Worm (Caenorhabditis elegans) whole organism, early embryonic: ENCODE results near the gene cosa-1.
"Not testable (repeated sequence)": the region's sequence is repeated elsewhere in the genome, so short reads cannot be mapped to it uniquely, and the experiment has no call there.

Source experiments
- B0310.2 ChIP-seq: sonication (generic microtip); optimal IDR thresholded peaks from 2 replicates; lab custom pipeline; 2016; ENCODE audit warnings: mild to moderate bottlenecking, missing genetic modification characterization, missing compliant biosample characterization
- F13C5.2 ChIP-seq: sonication (generic microtip); optimal IDR thresholded peaks from 2 replicates; lab custom pipeline; 2017; ENCODE audit warnings: mild to moderate bottlenecking, missing genetic modification characterization, inconsistent platforms, missing compliant biosample characterization
- aly-1 ChIP-seq: sonication (generic microtip); optimal IDR thresholded peaks from 2 replicates; lab custom pipeline; 2016; ENCODE audit warnings: missing genetic modification characterization, missing compliant biosample characterization
- ama-1 ChIP-seq: fragments of 150-350 bp; optimal IDR thresholded peaks from 2 replicates; lab custom pipeline; 2014
- ceh-13 ChIP-seq: fragments of 200-800 bp; sonication (Bioruptor generic); optimal IDR thresholded peaks from 2 replicates; lab custom pipeline; 2018; ENCODE audit warnings: mild to moderate bottlenecking, missing genetic modification characterization, missing compliant biosample characterization
- ceh-36 ChIP-seq: sonication (generic microtip); optimal IDR thresholded peaks from 2 replicates; lab custom pipeline; 2016; ENCODE audit warnings: missing genetic modification characterization, inconsistent platforms, missing compliant biosample characterization
- ets-7 ChIP-seq: sonication (generic microtip); optimal IDR thresholded peaks from 2 replicates; lab custom pipeline; 2016; ENCODE audit warnings: missing genotype, missing genetic modification characterization, missing compliant biosample characterization
- flt-1 ChIP-seq: fragments of 200-800 bp; sonication (Bioruptor generic); IDR thresholded peaks from 2 replicates; pipeline ENCODE4 v1.3.6; 2022; ENCODE audit warnings: missing genetic modification characterization, missing compliant biosample characterization
- hmbx-1 ChIP-seq: sonication (generic microtip); optimal IDR thresholded peaks from 2 replicates; lab custom pipeline; 2016; ENCODE audit warnings: mild to moderate bottlenecking, missing genetic modification characterization, missing compliant biosample characterization
- hmg-4 ChIP-seq: fragments of 200-800 bp; sonication (Bioruptor generic); optimal IDR thresholded peaks from 2 replicates; lab custom pipeline; 2018; ENCODE audit warnings: mild to moderate bottlenecking, missing genetic modification characterization, missing compliant biosample characterization
- hnd-1 ChIP-seq: sonication (generic microtip); optimal IDR thresholded peaks from 2 replicates; lab custom pipeline; 2016; ENCODE audit warnings: missing genetic modification characterization, missing compliant biosample characterization
- pes-1 ChIP-seq: fragments of 200-800 bp; sonication (Bioruptor generic); IDR thresholded peaks from 2 replicates; pipeline ENCODE4 v1.3.6; 2022; ENCODE audit warnings: missing genetic modification reagents, missing genetic modification characterization, missing compliant biosample characterization
- scrt-1 ChIP-seq: fragments of 200-800 bp; sonication (Bioruptor generic); IDR thresholded peaks from 2 replicates; pipeline ENCODE4 v1.3.6; 2022; ENCODE audit warnings: missing genetic modification characterization, missing compliant biosample characterization
- sea-1 ChIP-seq: fragments of 200-800 bp; sonication (Bioruptor generic); conservative IDR thresholded peaks from 2 replicates; pipeline ENCODE4 v1.3.6; 2022; ENCODE audit warnings: missing genetic modification characterization, missing compliant biosample characterization
- tbx-11 ChIP-seq: fragments of 200-800 bp; sonication (Bioruptor generic); IDR thresholded peaks from 2 replicates; pipeline ENCODE4 v1.3.6; 2022; ENCODE audit warnings: missing genetic modification characterization, missing compliant biosample characterization
- tbx-37 ChIP-seq: fragments of 200-800 bp; sonication (Bioruptor generic); conservative IDR thresholded peaks from 2 replicates; pipeline ENCODE4 v1.3.6; 2022; ENCODE audit warnings: missing genetic modification reagents, missing genetic modification characterization, missing compliant biosample characterization
- tra-4 ChIP-seq: sonication (generic microtip); optimal IDR thresholded peaks from 2 replicates; lab custom pipeline; 2017; ENCODE audit warnings: missing genetic modification characterization, missing compliant biosample characterization

Gene cosa-1

DNA sequence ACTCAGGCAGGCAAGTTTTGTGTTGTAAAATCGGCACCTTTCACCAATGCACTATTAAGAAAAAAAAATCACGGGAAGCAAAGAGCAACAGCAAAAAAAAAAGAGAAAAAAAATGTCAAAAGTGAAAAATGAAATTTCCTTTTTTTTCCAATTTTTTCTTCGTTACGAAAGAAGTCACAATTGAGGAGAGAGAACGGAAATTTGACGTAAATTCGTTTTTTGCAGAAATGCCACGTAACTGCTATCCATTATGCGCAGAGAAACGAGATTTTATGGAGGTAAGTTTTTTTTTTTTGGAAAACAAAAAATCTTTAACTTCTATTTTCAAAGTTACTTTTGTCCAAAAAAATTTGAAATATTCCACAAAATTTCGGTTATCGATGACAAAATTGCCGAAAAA lies 39.3 kb upstream of the cosa-1 start:
- TF ChIP-seq flt-1 (GFP tag; lab: Robert Waterston, UW) (no peak), hnd-1 (no peak), ama-1 (no peak), tbx-37 (GFP tag; lab: Robert Waterston, UW) (no peak), tra-4 (tag; lab: Kevin White, UChicago) (no peak), ceh-36 (tag; lab: Kevin White, UChicago) (no peak), ceh-13 (GFP tag; lab: Kevin White, UChicago) (no peak), F13C5.2 (tag; lab: Kevin White, UChicago) (no peak)

ce11 chrIII:2687412-2687811 lies 38.5 kb upstream of the cosa-1 start:
- TF ChIP-seq pes-1 (no peak), ama-1 (no peak), hmbx-1 (no peak), sea-1 (no peak), hmg-4 (no peak), tbx-11 (GFP tag; lab: Robert Waterston, UW) (no peak), ets-7 (tag; lab: Kevin White, UChicago) (no peak), F13C5.2 (tag; lab: Kevin White, UChicago) (no peak), hnd-1 (no peak), tra-4 (tag; lab: Kevin White, UChicago) (no peak), tbx-37 (GFP tag; lab: Robert Waterston, UW) (no peak), flt-1 (GFP tag; lab: Robert Waterston, UW) (no peak), aly-1 (tag; lab: Kevin White, UChicago) (no peak)

- TF ChIP-seq hnd-1 (no peak), hmbx-1 (no peak), ceh-36 (tag; lab: Kevin White, UChicago) (no peak), sea-1 (no peak), F13C5.2 (tag; lab: Kevin White, UChicago) (no peak), tbx-37 (GFP tag; lab: Robert Waterston, UW) (no peak), ceh-13 (GFP tag; lab: Kevin White, UChicago) (no peak), tra-4 (tag; lab: Kevin White, UChicago) (no peak), aly-1 (tag; lab: Kevin White, UChicago) (no peak), B0310.2 (no peak), hmg-4 (no peak), scrt-1 (no peak), ets-7 (tag; lab: Kevin White, UChicago) (no peak), flt-1 (GFP tag; lab: Robert Waterston, UW) (no peak), ama-1 (no peak), tbx-11 (GFP tag; lab: Robert Waterston, UW) (no peak), pes-1 (no peak)
Observed at ce11 chrIII:2698740-2699139, 27.2 kb upstream of the cosa-1 start, which contains the start of gene slc-30A9. slc-30A9 (minus strand) TSS chrIII:2698817.

ce11 chrIII:2699363-2699762 lies 26.6 kb upstream of the cosa-1 start, which contains the start of gene cox-6B:
cox-6B (plus strand) TSS chrIII:2699663.
- TF ChIP-seq ama-1; sea-1; tbx-37 (GFP tag; lab: Robert Waterston, UW): not testable (repeated sequence)

DNA sequence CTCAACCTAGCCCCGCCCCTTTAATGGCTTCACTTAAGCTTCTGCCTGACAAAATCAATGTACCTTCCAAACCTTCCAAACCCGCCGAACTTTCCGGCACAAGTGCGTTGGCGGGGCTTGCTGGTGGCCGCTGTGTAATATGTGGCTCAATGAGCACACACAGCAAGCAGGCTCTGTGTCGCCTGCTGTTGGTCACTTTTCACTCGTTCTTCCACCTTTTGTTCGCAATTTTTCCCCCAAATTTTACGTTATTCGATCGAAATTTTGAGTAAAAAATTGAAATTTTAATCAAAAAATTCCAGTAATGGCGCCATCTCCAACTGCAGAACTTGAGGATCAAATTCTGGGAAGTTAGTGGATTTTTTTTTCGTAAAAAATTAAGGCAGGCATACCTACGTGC lies 25.3 kb upstream of the cosa-1 start, which contains the start of gene set-27:
Gene set-27, plus strand, starts transcription at position 301 of the 400 bp plus-strand sequence.
- no peak for TF ChIP-seq F13C5.2 (tag; lab: Kevin White, UChicago)
- TF ChIP-seq aly-1 (tag; lab: Kevin White, UChicago): no peak
- TF ChIP-seq ama-1: no peak
- TF ChIP-seq tbx-11 (GFP tag; lab: Robert Waterston, UW): no peak
- no peak for TF ChIP-seq pes-1
- no peak for TF ChIP-seq ceh-13 (GFP tag; lab: Kevin White, UChicago)
- TF ChIP-seq flt-1 (GFP tag; lab: Robert Waterston, UW): no peak

- no peak for TF ChIP-seq ceh-36 (tag; lab: Kevin White, UChicago)
- no peak for TF ChIP-seq tbx-37 (GFP tag; lab: Robert Waterston, UW)
- TF ChIP-seq aly-1 (tag; lab: Kevin White, UChicago): no peak
- TF ChIP-seq F13C5.2 (tag; lab: Kevin White, UChicago): no peak
- no peak for TF ChIP-seq tbx-11 (GFP tag; lab: Robert Waterston, UW)
- no peak for TF ChIP-seq flt-1 (GFP tag; lab: Robert Waterston, UW)
- TF ChIP-seq ets-7 (tag; lab: Kevin White, UChicago): no peak
- TF ChIP-seq ceh-13 (GFP tag; lab: Kevin White, UChicago): no peak
Observed at ce11 chrIII:2710211-2710610, 15.7 kb upstream of the cosa-1 start.

DNA sequence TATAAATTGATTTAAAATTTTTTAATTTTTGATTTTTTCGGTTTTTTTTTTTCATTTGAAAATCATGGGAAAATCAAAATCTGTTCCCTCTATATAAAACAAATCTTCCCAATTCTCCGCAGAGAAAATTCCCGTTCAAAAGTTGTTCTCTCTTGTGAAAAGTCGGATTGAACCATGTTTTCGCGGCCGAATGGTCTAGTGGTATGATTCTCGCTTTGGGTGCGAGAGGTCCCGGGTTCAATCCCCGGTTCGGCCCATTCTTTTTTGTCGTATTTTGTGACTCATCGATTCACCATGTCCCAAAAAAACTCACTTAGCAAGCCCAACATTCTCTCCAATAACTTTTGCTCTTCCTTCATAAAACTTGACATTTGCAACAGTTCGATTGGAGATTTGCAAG lies 14.4 kb upstream of the cosa-1 start:
- TF ChIP-seq pes-1 (0 out of 2 replicates have a peak, but pooled peaks have one; percentile 10), hmbx-1 (no peak), hmg-4 (no peak), tra-4 (tag; lab: Kevin White, UChicago) (no peak), scrt-1 (no peak), sea-1 (no peak), ceh-36 (tag; lab: Kevin White, UChicago) (no peak), B0310.2 (no peak), hnd-1 (no peak)

ce11 chrIII:2716514-2716913 lies 9.4 kb upstream of the cosa-1 start, which contains the start of gene tmem-132:
tmem-132 (minus strand) TSS chrIII:2716614.
- no peak for TF ChIP-seq flt-1 (GFP tag; lab: Robert Waterston, UW)
- no peak for TF ChIP-seq F13C5.2 (tag; lab: Kevin White, UChicago)
- TF ChIP-seq scrt-1: no peak
- no peak for TF ChIP-seq aly-1 (tag; lab: Kevin White, UChicago)
- no peak for TF ChIP-seq tbx-37 (GFP tag; lab: Robert Waterston, UW)
- TF ChIP-seq hmbx-1: no peak
- no peak for TF ChIP-seq ceh-13 (GFP tag; lab: Kevin White, UChicago)
- TF ChIP-seq hmg-4: no peak
- TF ChIP-seq tra-4 (tag; lab: Kevin White, UChicago): no peak
- TF ChIP-seq ama-1: no peak
- no peak for TF ChIP-seq ceh-36 (tag; lab: Kevin White, UChicago)
- no peak for TF ChIP-seq tbx-11 (GFP tag; lab: Robert Waterston, UW)
- TF ChIP-seq B0310.2: no peak
- no peak for TF ChIP-seq sea-1
- no peak for TF ChIP-seq hnd-1
